Comparison of ENCODE assay signal across 4 worm cellular contexts in genomic region chrX:15310330-15310776, ce11.
TF ChIP-seq lines count a peak whose summit lies in the region.

No protein-coding gene starts in this region.

TF ChIP-seq in whole organism, L2 larva, 48 proteins besides CTCF, POLR2A, EP300 and RAD21 (continues in another document):
- TF ChIP-seq nhr-10 (tag; optimal IDR thresholded peaks at IDR 0.05; lab: Kevin White, UChicago): no peak
- no peak for TF ChIP-seq unc-39 (tag; optimal IDR thresholded peaks at IDR 0.05; lab: Kevin White, UChicago)
- TF ChIP-seq nhr-25 (tag; optimal IDR thresholded peaks at IDR 0.05; lab: Kevin White, UChicago): peak; percentile 18
- TF ChIP-seq elt-1 (tag; optimal IDR thresholded peaks at IDR 0.05; lab: Kevin White, UChicago): no peak
- no peak for TF ChIP-seq fos-1 (tag; optimal IDR thresholded peaks at IDR 0.05; lab: Kevin White, UChicago)
- no peak for TF ChIP-seq unc-55 (GFP tag; optimal IDR thresholded peaks at IDR 0.05; lab: Kevin White, UChicago)
- no peak for TF ChIP-seq C34F6.9 (tag; optimal IDR thresholded peaks at IDR 0.05; lab: Kevin White, UChicago)
- TF ChIP-seq nhr-23 (tag; optimal IDR thresholded peaks at IDR 0.05; lab: Kevin White, UChicago): no peak
- no peak for TF ChIP-seq sem-4 (tag; optimal IDR thresholded peaks at IDR 0.05; lab: Kevin White, UChicago)
- TF ChIP-seq crh-2 (tag; optimal IDR thresholded peaks at IDR 0.05; lab: Kevin White, UChicago): no peak
- no peak for TF ChIP-seq snpc-4 (tag; optimal IDR thresholded peaks at IDR 0.05; lab: Kevin White, UChicago)
- TF ChIP-seq nhr-12 (tag; optimal IDR thresholded peaks at IDR 0.05; lab: Kevin White, UChicago): no peak
- peak; percentile 13 for TF ChIP-seq sma-3 (GFP tag; optimal IDR thresholded peaks at IDR 0.05; lab: Kevin White, UChicago)
- TF ChIP-seq nhr-6 (tag; optimal IDR thresholded peaks at IDR 0.05; lab: Kevin White, UChicago): no peak
- peak; percentile 98 for TF ChIP-seq blmp-1 (tag; optimal IDR thresholded peaks at IDR 0.05; lab: Kevin White, UChicago; ENCODE audit: insufficient read depth)
- TF ChIP-seq zag-1 (tag; optimal IDR thresholded peaks at IDR 0.05; lab: Kevin White, UChicago): no peak
- peak; percentile 6 for TF ChIP-seq nhr-21 (tag; optimal IDR thresholded peaks at IDR 0.05; lab: Kevin White, UChicago)
- no peak for TF ChIP-seq F13H6.1 (tag; optimal IDR thresholded peaks at IDR 0.05; lab: Kevin White, UChicago)
- no peak for TF ChIP-seq ama-1 (optimal IDR thresholded peaks at IDR 0.05; lab: Kevin White, UChicago)
- no peak for TF ChIP-seq elt-3 (tag; optimal IDR thresholded peaks at IDR 0.05; lab: Kevin White, UChicago)
- no peak for TF ChIP-seq mbf-1 (tag; optimal IDR thresholded peaks at IDR 0.05; lab: Kevin White, UChicago)
- TF ChIP-seq R02D3.7 (tag; optimal IDR thresholded peaks at IDR 0.05; lab: Kevin White, UChicago): no peak
- peak; percentile 91 for TF ChIP-seq ceh-16 (tag; optimal IDR thresholded peaks at IDR 0.05; lab: Kevin White, UChicago)
- peak; percentile 29 for TF ChIP-seq egl-27 (tag; optimal IDR thresholded peaks at IDR 0.05; lab: Kevin White, UChicago)

TF ChIP-seq in whole organism, L4 larva, 104 proteins besides CTCF, POLR2A, EP300 and RAD21:
- TF ChIP-seq unc-62 (GFP tag; optimal IDR thresholded peaks at IDR 0.05 in 1 of 2; lab: Kevin White, UChicago): peak in 1 of 2 experiments; percentile 54
- no peak for TF ChIP-seq unc-62 (tag; optimal IDR thresholded peaks at IDR 0.05; lab: Kevin White, UChicago)
- peak; percentile 48 for TF ChIP-seq mxl-3 (GFP tag; optimal IDR thresholded peaks at IDR 0.05; lab: Kevin White, UChicago)
- TF ChIP-seq F37D6.2 (tag; optimal IDR thresholded peaks at IDR 0.05; lab: Kevin White, UChicago): no peak
- no peak for TF ChIP-seq Y105C5A.15 (GFP tag; IDR thresholded peaks at IDR 0.05; lab: Robert Waterston, UW)
- peak; percentile 96 for TF ChIP-seq set-16 (GFP tag; IDR thresholded peaks at IDR 0.05; lab: Robert Waterston, UW)
- peak; percentile 11 for TF ChIP-seq hlh-30 (tag; optimal IDR thresholded peaks at IDR 0.05; lab: Kevin White, UChicago; ENCODE audit: insufficient read depth)
- peak; percentile 69; the same call in 1 of the 2 replicates for TF ChIP-seq egl-43 (GFP tag; IDR thresholded peaks at IDR 0.05; lab: Robert Waterston, UW)
- TF ChIP-seq nhr-25 (tag; optimal IDR thresholded peaks at IDR 0.05; lab: Kevin White, UChicago; ENCODE audit: borderline replicate concordance, insufficient read depth): peak; percentile 87
- peak; percentile 65 for TF ChIP-seq hlh-11 (tag; optimal IDR thresholded peaks at IDR 0.05; lab: Kevin White, UChicago)

TF ChIP-seq in whole organism, late embryonic, 69 proteins besides CTCF, POLR2A, EP300 and RAD21:
- no peak for TF ChIP-seq ceh-6 (GFP tag; optimal IDR thresholded peaks at IDR 0.05; lab: Kevin White, UChicago)
- peak; percentile 21 for TF ChIP-seq rnt-1 (tag; optimal IDR thresholded peaks at IDR 0.05; lab: Kevin White, UChicago)
- no peak for TF ChIP-seq nhr-232 (tag; optimal IDR thresholded peaks at IDR 0.05; lab: Kevin White, UChicago)
- no peak for TF ChIP-seq unc-55 (GFP tag; optimal IDR thresholded peaks at IDR 0.05; lab: Kevin White, UChicago)
- peak; percentile 12 for TF ChIP-seq madf-2 (tag; optimal IDR thresholded peaks at IDR 0.05; lab: Kevin White, UChicago)
- TF ChIP-seq C08G9.2 (tag; optimal IDR thresholded peaks at IDR 0.05; lab: Kevin White, UChicago): no peak
- TF ChIP-seq ceh-31 (tag; optimal IDR thresholded peaks at IDR 0.05; lab: Kevin White, UChicago): peak; percentile 14
- no peak for TF ChIP-seq hlh-6 (tag; optimal IDR thresholded peaks at IDR 0.05; lab: Kevin White, UChicago)
- no peak for TF ChIP-seq syd-9 (tag; optimal IDR thresholded peaks at IDR 0.05; lab: Kevin White, UChicago)
- TF ChIP-seq che-1 (tag; optimal IDR thresholded peaks at IDR 0.05; lab: Kevin White, UChicago): no peak
- peak; percentile 70 for TF ChIP-seq ref-2 (tag; optimal IDR thresholded peaks at IDR 0.05; lab: Kevin White, UChicago)
- TF ChIP-seq elt-4 (tag; optimal IDR thresholded peaks at IDR 0.05; lab: Kevin White, UChicago): no peak
- TF ChIP-seq fax-1 (tag; optimal IDR thresholded peaks at IDR 0.05; lab: Kevin White, UChicago): no peak
- no peak for TF ChIP-seq unc-86 (tag; optimal IDR thresholded peaks at IDR 0.05; lab: Kevin White, UChicago)
- TF ChIP-seq pros-1 (tag; optimal IDR thresholded peaks at IDR 0.05; lab: Kevin White, UChicago): peak; percentile 59
- no peak for TF ChIP-seq lim-6 (tag; optimal IDR thresholded peaks at IDR 0.05; lab: Kevin White, UChicago)
- TF ChIP-seq pag-3 (tag; optimal IDR thresholded peaks at IDR 0.05; lab: Kevin White, UChicago; ENCODE audit: borderline replicate concordance): no peak

TF ChIP-seq in whole organism, mixed stage, embryonic, 35 proteins besides CTCF, POLR2A, EP300 and RAD21:
- TF ChIP-seq mab-5 (tag; optimal IDR thresholded peaks at IDR 0.05; lab: Kevin White, UChicago) (no peak), lin-13 (tag; optimal IDR thresholded peaks at IDR 0.05; lab: Kevin White, UChicago) (no peak), blmp-1 (tag; optimal IDR thresholded peaks at IDR 0.05; lab: Kevin White, UChicago) (peak; percentile 99), sptf-1 (tag; optimal IDR thresholded peaks at IDR 0.05; lab: Kevin White, UChicago) (peak; percentile 6), mls-2 (tag; optimal IDR thresholded peaks at IDR 0.05; lab: Kevin White, UChicago) (peak; percentile 45), ham-2 (GFP tag; optimal IDR thresholded peaks at IDR 0.05; lab: Kevin White, UChicago) (peak; percentile 97), elt-1 (tag; optimal IDR thresholded peaks at IDR 0.05; lab: Kevin White, UChicago; ENCODE audit: borderline replicate concordance, insufficient read depth) (peak; percentile 47), unc-62 (GFP tag; optimal IDR thresholded peaks at IDR 0.05; lab: Kevin White, UChicago) (peak; percentile 9)
